Fruit fly (Drosophila melanogaster): Measurements from ENCODE around the gene CG33189.

Gene CG33189

DNA sequence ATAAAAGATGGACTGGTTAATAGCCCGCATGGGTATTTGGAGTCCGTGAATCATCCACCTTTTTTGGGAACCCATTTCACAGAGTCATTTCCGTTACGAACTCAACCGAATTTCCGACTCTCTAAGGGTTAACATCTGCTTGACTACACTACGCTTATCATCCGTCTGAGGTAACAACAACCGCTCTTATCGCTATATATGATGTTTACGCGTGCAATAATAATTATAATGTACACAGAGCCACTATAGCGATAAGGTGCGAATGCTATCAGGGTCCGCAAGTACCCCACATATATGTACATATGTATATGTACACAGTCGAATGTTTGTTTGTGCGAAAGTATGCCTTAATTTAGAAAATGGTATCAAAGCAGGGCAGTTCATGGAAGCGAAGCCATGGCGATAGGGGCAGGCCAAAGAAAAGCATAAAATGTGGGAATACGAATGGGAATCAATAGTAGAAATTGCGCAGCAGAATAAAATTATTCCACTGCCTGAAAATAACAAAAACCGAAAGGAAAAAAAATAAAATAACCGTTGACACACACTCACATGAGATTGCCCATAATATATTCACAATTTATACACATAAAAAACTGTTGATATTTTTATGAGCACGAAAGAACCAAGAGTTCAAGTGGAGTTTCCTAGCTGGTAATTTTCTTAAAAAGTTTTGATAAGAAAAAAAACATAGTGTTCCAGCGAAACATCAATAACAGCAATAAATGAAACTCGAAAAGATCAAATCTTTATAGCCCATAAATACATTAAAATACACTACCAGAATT is 30.0 kb upstream of the CG33189 start (continued):
- TF ChIP-seq croc (GFP tag; conservative IDR thresholded peaks at IDR 0.05), result peak; percentile 22; the same call in 1 of the 3 replicates
- peak; percentile 49; the same call in 1 of the 2 replicates for TF ChIP-seq E2f1 (GFP tag; IDR thresholded peaks at IDR 0.05)
- TF ChIP-seq CG11723 (GFP tag; optimal IDR thresholded peaks at IDR 0.05), result peak; percentile 88
- peak in 1 of 2 experiments; percentile 70 for TF ChIP-seq dpn (GFP tag; optimal IDR thresholded peaks at IDR 0.05)
- peak in 1 of 2 experiments; percentile 65 for TF ChIP-seq Eip74EF (GFP tag; optimal IDR thresholded peaks at IDR 0.05)
- TF ChIP-seq fd64A (GFP tag; optimal IDR thresholded peaks at IDR 0.05), result peak; percentile 97
- TF ChIP-seq CG3163 (GFP tag; optimal IDR thresholded peaks at IDR 0.05), result peak; percentile 57
- peak; percentile 74 for TF ChIP-seq Ets65A (GFP tag)
- peak; percentile 99 for TF ChIP-seq exex (tag; optimal IDR thresholded peaks at IDR 0.05)
- peak; percentile 23 for TF ChIP-seq Xbp1 (GFP tag; optimal IDR thresholded peaks at IDR 0.05)
- peak; percentile 25 for TF ChIP-seq pzg (GFP tag; optimal IDR thresholded peaks at IDR 0.05)
- peak; percentile 8; the same call in 1 of the 3 replicates for TF ChIP-seq CG11093 (GFP tag; IDR thresholded peaks at IDR 0.05)
- peak; percentile 99 for TF ChIP-seq CG34376 (GFP tag; optimal IDR thresholded peaks at IDR 0.05)
- peak; percentile 74; the same call in 1 of the 2 replicates for TF ChIP-seq HLH3B (GFP tag; IDR thresholded peaks at IDR 0.05)
- TF ChIP-seq Dip3 (GFP tag; optimal IDR thresholded peaks at IDR 0.05), result peak; percentile 41
- peak; percentile 64 for TF ChIP-seq en (GFP tag; optimal IDR thresholded peaks at IDR 0.05)
- TF ChIP-seq CG30020 (tag; optimal IDR thresholded peaks at IDR 0.05), result no peak
- peak; percentile 85 for TF ChIP-seq Side (GFP tag; optimal IDR thresholded peaks at IDR 0.05)
- peak; percentile 92 for TF ChIP-seq sens (GFP tag)
- TF ChIP-seq Hr39 (optimal IDR thresholded peaks at IDR 0.05), result no peak
- TF ChIP-seq sd (tag; optimal IDR thresholded peaks at IDR 0.05), result peak; percentile 78
- peak; percentile 97 for TF ChIP-seq CG13624 (GFP tag; optimal IDR thresholded peaks at IDR 0.05)
- TF ChIP-seq Hmr (GFP tag; optimal IDR thresholded peaks at IDR 0.05), result peak; percentile 94
- peak; percentile 97 for TF ChIP-seq CrebB (tag; optimal IDR thresholded peaks at IDR 0.05)
- peak; percentile 4; the same call in 1 of the 3 replicates for TF ChIP-seq C15 (GFP tag; IDR thresholded peaks at IDR 0.05)
- TF ChIP-seq CG12659 (GFP tag; optimal IDR thresholded peaks at IDR 0.05), result peak; percentile 83
- TF ChIP-seq Hey (tag; optimal IDR thresholded peaks at IDR 0.05), result peak; percentile 97
- TF ChIP-seq dm (GFP tag; optimal IDR thresholded peaks at IDR 0.05), result peak; percentile 59
- TF ChIP-seq CG7357 (GFP tag; IDR thresholded peaks at IDR 0.05), result peak; percentile 53; the same call in 2 of the 3 replicates
- TF ChIP-seq D19B (GFP tag; optimal IDR thresholded peaks at IDR 0.05), result no peak
- TF ChIP-seq CG6813 (GFP tag; optimal IDR thresholded peaks at IDR 0.05), result peak; percentile 94
- TF ChIP-seq lbe (GFP tag; optimal IDR thresholded peaks at IDR 0.05), result peak; percentile 79
- TF ChIP-seq Aef1 (GFP tag; IDR thresholded peaks at IDR 0.05), result no peak
- peak; percentile 89 for TF ChIP-seq otp (GFP tag; IDR thresholded peaks at IDR 0.05)
- peak; percentile 86 for TF ChIP-seq gsb-n (tag; optimal IDR thresholded peaks at IDR 0.05)
- TF ChIP-seq CG17361 (GFP tag; IDR thresholded peaks at IDR 0.05), result no peak; the same call in 2 of the 3 replicates
- TF ChIP-seq Dll (GFP tag; IDR thresholded peaks at IDR 0.05; ENCODE audit: partially characterized antibody), result no peak
- peak; percentile 89 for TF ChIP-seq so (GFP tag; IDR thresholded peaks at IDR 0.05)
- no peak for TF ChIP-seq Gsc (GFP tag; IDR thresholded peaks at IDR 0.05)
- peak; percentile 70 for TF ChIP-seq Nf-YA (GFP tag; IDR thresholded peaks at IDR 0.05)
- peak; percentile 88 for TF ChIP-seq CG12236 (GFP tag; optimal IDR thresholded peaks at IDR 0.05)
- no peak for TF ChIP-seq sc (optimal IDR thresholded peaks at IDR 0.05)
- peak; percentile 84 for TF ChIP-seq sc (GFP tag; optimal IDR thresholded peaks at IDR 0.05)
- peak; percentile 14; the same call in 1 of the 2 replicates for TF ChIP-seq toy (GFP tag; IDR thresholded peaks at IDR 0.05)
- TF ChIP-seq gcm (GFP tag; optimal IDR thresholded peaks at IDR 0.05), result peak; percentile 94
- peak; percentile 81 for TF ChIP-seq CG17385 (GFP tag; optimal IDR thresholded peaks at IDR 0.05)
- peak; percentile 14 for TF ChIP-seq fu2 (GFP tag; optimal IDR thresholded peaks at IDR 0.05)
- TF ChIP-seq pum (GFP tag; optimal IDR thresholded peaks at IDR 0.05), result peak; percentile 23
- peak; percentile 82 for TF ChIP-seq Fer3 (tag; optimal IDR thresholded peaks at IDR 0.05)
- TF ChIP-seq CG13123 (GFP tag; optimal IDR thresholded peaks at IDR 0.05), result peak; percentile 89

Data from whole organism, embryonic.